Fruit fly (Drosophila melanogaster) whole organism, embryonic: ENCODE measurements around the gene Acp63F.

Experiments used
- CG14014 ChIP-seq: fragments of 200-800 bp; sonication (Bioruptor generic); IDR thresholded peaks from 2 replicates; pipeline ENCODE4 v1.3.6; 2022; ENCODE audit warnings: missing biosample characterization, missing genetic modification characterization
- CG3726 ChIP-seq: fragments of 200-800 bp; sonication (Bioruptor generic); IDR thresholded peaks from 3 replicates; pipeline ENCODE4, ENCODE4 v1.3.6; 2022; ENCODE audit warnings: missing biosample characterization, missing genetic modification characterization
- CG6791 ChIP-seq: fragments of 200-800 bp; sonication (Bioruptor generic); IDR thresholded peaks from 3 replicates; pipeline ENCODE4 v1.3.6; 2022; ENCODE audit warnings: missing biosample characterization, missing genetic modification characterization; ENCODE audit not compliant: partially characterized antibody
- Dfd ChIP-seq, 2 experiments: fragments of >200 bp; optimal IDR thresholded peaks; 2 replicates each; lab custom pipeline; 2017; ENCODE audit warnings: missing biosample characterization in 2 of 2, missing genetic modification characterization in 2 of 2
- HmgD ChIP-seq: fragments of 200-800 bp; sonication (Bioruptor generic); optimal IDR thresholded peaks from 3 replicates; lab custom pipeline; 2016; ENCODE audit warnings: missing biosample characterization, missing genetic modification characterization
- Stat92E ChIP-seq, 3 experiments: fragments of >200 bp in 2 of 3; fragments of 200-800 bp in 1 of 3; sonication (Bioruptor generic) in 1 of 3; optimal IDR thresholded peaks; 2 replicates each; lab custom pipeline; 2017 to 2019; ENCODE audit warnings: missing biosample characterization in 3 of 3, missing genetic modification characterization in 3 of 3, mild to moderate bottlenecking in 1 of 3, moderate library complexity in 1 of 3
- ewg ChIP-seq: fragments of 200-800 bp; sonication (Bioruptor generic); optimal IDR thresholded peaks from 3 replicates; lab custom pipeline; 2017; ENCODE audit warnings: mild to moderate bottlenecking, missing biosample characterization, missing genetic modification reagents, missing genetic modification characterization
- eyg ChIP-seq: fragments of 200-800 bp; sonication (Bioruptor generic); optimal IDR thresholded peaks from 3 replicates; lab custom pipeline; 2016; ENCODE audit warnings: missing biosample characterization, missing genetic modification characterization
- inv ChIP-seq: fragments of 200-800 bp; sonication (Bioruptor generic); IDR thresholded peaks from 2 replicates; pipeline ENCODE4 v1.3.6; 2022; ENCODE audit warnings: missing biosample characterization, missing genetic modification characterization; ENCODE audit not compliant: partially characterized antibody
- pan ChIP-seq, 4 experiments: fragments of >200 bp in 3 of 4; fragments of 200-800 bp in 1 of 4; sonication (Bioruptor generic) in 1 of 4; optimal IDR thresholded peaks in 3 of 4; IDR thresholded peaks in 1 of 4; 2 replicates each; pipeline versions ENCODE4 v1.3.6 to Lab custom; 2017 to 2022; ENCODE audit warnings: missing biosample characterization in 2 of 4, missing genetic modification characterization in 2 of 4, mixed read lengths in 1 of 4
- ranshi ChIP-seq: fragments of 200-800 bp; sonication (Bioruptor generic); IDR thresholded peaks from 2 replicates; pipeline ENCODE4 v1.3.6; 2022; ENCODE audit warnings: missing biosample characterization, missing genetic modification characterization
- usp ChIP-seq: fragments of >200 bp; optimal IDR thresholded peaks from 2 replicates; lab custom pipeline; 2017; ENCODE audit warnings: missing biosample characterization, missing genetic modification characterization

- TF ChIP-seq inv (GFP tag; lab: Robert Waterston, UW) (no peak), Stat92E (GFP tag; optimal IDR thresholded peaks at IDR 0.05; lab: Kevin White, UChicago) (no peak), ranshi (GFP tag; lab: Robert Waterston, UW) (no peak), CG14014 (GFP tag; lab: Robert Waterston, UW) (no peak), pan (optimal IDR thresholded peaks at IDR 0.05; lab: Kevin White, UChicago) (no peak), pan (GFP tag; optimal IDR thresholded peaks at IDR 0.05 in 1 of 2, IDR thresholded peaks at IDR 0.05 in 1 of 2) (no peak), eyg (GFP tag; lab: Kevin White, UChicago) (no peak), CG3726 (GFP tag; lab: Robert Waterston, UW) (no peak), usp (GFP tag; lab: Kevin White, UChicago) (no peak), HmgD (GFP tag; lab: Kevin White, UChicago) (no peak), Dfd (GFP tag; optimal IDR thresholded peaks at IDR 0.05; lab: Kevin White, UChicago) (no peak), ewg (GFP tag; lab: Kevin White, UChicago) (no peak), CG6791 (GFP tag; lab: Robert Waterston, UW) (no peak)
These were observed 25.6 kb downstream of the Acp63F start, which contains the start of gene CG32266 for dm6 chr3L:3790504-3790903.
